Fruit fly (Drosophila melanogaster): ENCODE measurements around the gene CG7387.

DNA sequence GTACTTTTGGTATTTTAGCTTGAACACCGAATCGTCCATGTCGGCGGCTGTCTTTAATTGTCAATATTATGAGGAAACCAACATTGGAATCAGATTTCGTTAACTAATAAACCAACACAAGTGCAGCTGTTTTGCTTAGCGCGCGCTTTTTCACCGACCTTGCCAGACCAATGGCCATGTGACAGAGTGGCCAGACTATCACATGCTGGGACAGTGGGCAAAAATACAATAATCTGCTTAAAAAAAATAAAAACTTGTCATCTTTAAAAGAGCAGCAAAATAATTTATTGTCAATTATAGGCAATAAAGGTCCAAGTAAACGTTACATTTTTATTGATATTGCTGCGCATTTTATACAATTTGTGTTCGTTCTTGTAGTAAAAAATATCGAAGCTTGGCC is 17.1 kb downstream of the CG7387 start, which contains the start of gene RecQ4:
- TF ChIP-seq Sin3A (optimal IDR thresholded peaks at IDR 0.05), result no peak
- TF ChIP-seq ttk (optimal IDR thresholded peaks at IDR 0.05), result no peak
- no peak for TF ChIP-seq insv (optimal IDR thresholded peaks at IDR 0.05)
- no peak for TF ChIP-seq psq (optimal IDR thresholded peaks at IDR 0.05)
- TF ChIP-seq h (optimal IDR thresholded peaks at IDR 0.05), result no peak
- TF ChIP-seq Myc (optimal IDR thresholded peaks at IDR 0.05), result no peak

Measured in Kc167 (cell line).